Worm (Caenorhabditis elegans) whole organism, L1 larva: ENCODE data around the gene B0281.1.

Experiments used
- aly-2 ChIP-seq: fragments of 150-350 bp; optimal IDR thresholded peaks from 2 replicates; lab custom pipeline; 2014; ENCODE audit warnings: missing biosample characterization, missing genetic modification characterization
- ceh-63 ChIP-seq: fragments of 200-800 bp; sonication (Bioruptor generic); optimal IDR thresholded peaks from 2 replicates; lab custom pipeline; 2018; ENCODE audit warnings: mild to moderate bottlenecking, missing genetic modification characterization, missing compliant biosample characterization
- ces-1 ChIP-seq: fragments of 150-350 bp; optimal IDR thresholded peaks from 2 replicates; lab custom pipeline; 2014; ENCODE audit warnings: missing biosample characterization, missing genetic modification reagents, missing genetic modification characterization
- dsc-1 ChIP-seq: sonication (generic microtip); optimal IDR thresholded peaks from 2 replicates; lab custom pipeline; 2016; ENCODE audit warnings: mild to moderate bottlenecking, missing genetic modification characterization, missing compliant biosample characterization
- efl-1 ChIP-seq, 4 experiments: fragments of 150-350 bp; optimal IDR thresholded peaks in 3 of 4; peaks in 1 of 4; 1 replicate in 1 of 4; 2 replicates in 3 of 4; lab custom pipeline; 2014; ENCODE audit warnings: missing biosample characterization in 2 of 4, missing genetic modification characterization in 2 of 4, missing genetic modification reagents in 2 of 4
- egl-13 ChIP-seq: sonication (generic microtip); optimal IDR thresholded peaks from 2 replicates; lab custom pipeline; 2016; ENCODE audit warnings: missing genotype, missing genetic modification reagents, missing genetic modification characterization, missing compliant biosample characterization
- elt-2 ChIP-seq: sonication (generic microtip); optimal IDR thresholded peaks from 2 replicates; lab custom pipeline; 2016; ENCODE audit warnings: missing genetic modification characterization, mild to moderate bottlenecking, inconsistent platforms, missing compliant biosample characterization, missing genetic modification reagents
- ets-5 ChIP-seq: fragments of 200-800 bp; sonication (Bioruptor generic); IDR thresholded peaks from 2 replicates; pipeline ENCODE4 v1.3.6; 2022; ENCODE audit warnings: missing genetic modification characterization, missing compliant biosample characterization
- fkh-10 ChIP-seq: sonication (generic microtip); optimal IDR thresholded peaks from 2 replicates; lab custom pipeline; 2017; ENCODE audit warnings: missing biosample characterization, missing genetic modification reagents, missing genetic modification characterization
- fos-1 ChIP-seq: fragments of 150-350 bp; optimal IDR thresholded peaks from 2 replicates; lab custom pipeline; 2014; ENCODE audit warnings: missing biosample characterization, missing genetic modification characterization
- hlh-4 ChIP-seq: sonication (generic microtip); optimal IDR thresholded peaks from 2 replicates; lab custom pipeline; 2016; ENCODE audit warnings: mild to moderate bottlenecking, missing genetic modification characterization, missing compliant biosample characterization
- hpl-2 ChIP-seq: fragments of 150-350 bp; optimal IDR thresholded peaks from 2 replicates; lab custom pipeline; 2014; ENCODE audit warnings: missing biosample characterization, missing genetic modification reagents, missing genetic modification characterization
- jun-1 ChIP-seq: fragments of 150-350 bp; optimal IDR thresholded peaks from 2 replicates; lab custom pipeline; 2014; ENCODE audit warnings: missing biosample characterization, missing genetic modification reagents, missing genetic modification characterization
- lin-15B ChIP-seq: fragments of 150-350 bp; sonication (generic microtip); optimal IDR thresholded peaks from 3 replicates; lab custom pipeline; 2014; ENCODE audit warnings: missing biosample characterization, missing genetic modification characterization
- lin-39 ChIP-seq: fragments of 150-350 bp; optimal IDR thresholded peaks from 2 replicates; lab custom pipeline; 2014; ENCODE audit warnings: missing biosample characterization, missing genetic modification reagents, missing genetic modification characterization
- mef-2 ChIP-seq: fragments of 150-350 bp; optimal IDR thresholded peaks from 2 replicates; lab custom pipeline; 2014; ENCODE audit warnings: missing biosample characterization, missing genetic modification characterization
- nhr-237 ChIP-seq: fragments of 150-350 bp; optimal IDR thresholded peaks from 2 replicates; lab custom pipeline; 2014; ENCODE audit warnings: missing biosample characterization, missing genetic modification characterization
- nhr-84 ChIP-seq: sonication (generic microtip); optimal IDR thresholded peaks from 2 replicates; lab custom pipeline; 2017; ENCODE audit warnings: missing biosample characterization, missing genetic modification characterization
- pag-3 ChIP-seq: sonication (generic microtip); optimal IDR thresholded peaks from 2 replicates; lab custom pipeline; 2017; ENCODE audit warnings: missing genetic modification characterization, mild to moderate bottlenecking, missing compliant biosample characterization, antibody characterized with exemption, borderline replicate concordance; ENCODE audit not compliant: insufficient read depth
- pax-3 ChIP-seq: fragments of 200-800 bp; sonication (Bioruptor generic); optimal IDR thresholded peaks from 2 replicates; lab custom pipeline; 2018; ENCODE audit warnings: mild to moderate bottlenecking, missing genetic modification characterization, moderate library complexity, missing compliant biosample characterization
- skn-1 ChIP-seq: fragments of 150-350 bp; optimal IDR thresholded peaks from 2 replicates; lab custom pipeline; 2014; ENCODE audit warnings: missing biosample characterization, missing genetic modification characterization
- snu-23 ChIP-seq: sonication (generic microtip); optimal IDR thresholded peaks from 2 replicates; lab custom pipeline; 2016; ENCODE audit warnings: missing genetic modification characterization, missing compliant biosample characterization
- sox-4 ChIP-seq: sonication (generic microtip); optimal IDR thresholded peaks from 2 replicates; lab custom pipeline; 2016; ENCODE audit warnings: missing genetic modification characterization, missing compliant biosample characterization
- sptf-1 ChIP-seq: fragments of 150-350 bp; optimal IDR thresholded peaks from 2 replicates; lab custom pipeline; 2014; ENCODE audit warnings: missing biosample characterization, missing genetic modification characterization
- sup-37 ChIP-seq: fragments of 200-800 bp; sonication (Bioruptor generic); optimal IDR thresholded peaks from 2 replicates; lab custom pipeline; 2018; ENCODE audit warnings: mild to moderate bottlenecking, missing genetic modification characterization, missing compliant biosample characterization
- tbx-2 ChIP-seq: sonication (generic microtip); optimal IDR thresholded peaks from 2 replicates; lab custom pipeline; 2016; ENCODE audit warnings: missing genetic modification characterization, missing compliant biosample characterization
- tlp-1 ChIP-seq: fragments of 150-350 bp; optimal IDR thresholded peaks from 2 replicates; lab custom pipeline; 2014; ENCODE audit warnings: missing biosample characterization, missing genetic modification characterization
- unc-130 ChIP-seq: fragments of 150-350 bp; optimal IDR thresholded peaks from 2 replicates; lab custom pipeline; 2017; ENCODE audit warnings: missing biosample characterization, missing genetic modification characterization, inconsistent platforms
- ztf-11 ChIP-seq, 2 experiments: sonication (generic microtip); optimal IDR thresholded peaks; 2 replicates each; lab custom pipeline; 2016 to 2017; ENCODE audit warnings: missing genetic modification characterization in 2 of 2, missing biosample characterization in 1 of 2, missing compliant biosample characterization in 1 of 2

Gene B0281.1

ce11 chrII:2352546-2352945 lies 39.7 kb downstream of the B0281.1 start, which contains the start of gene F43C11.10:
Gene F43C11.10 (minus strand): TSS chrII:2352646.
- TF ChIP-seq skn-1 (tag; lab: Kevin White, UChicago) (no peak), sup-37 (GFP tag; lab: Kevin White, UChicago) (no peak), jun-1 (tag; lab: Kevin White, UChicago) (no peak)

- TF ChIP-seq aly-2 (tag; lab: Kevin White, UChicago) = no peak
- no peak for TF ChIP-seq sptf-1 (tag; lab: Kevin White, UChicago)
- no peak for TF ChIP-seq tbx-2 (tag; lab: Kevin White, UChicago)
- no peak for TF ChIP-seq efl-1 (optimal IDR thresholded peaks at IDR 0.05; lab: Kevin White, UChicago)
- no peak for TF ChIP-seq efl-1 (GFP tag; optimal IDR thresholded peaks at IDR 0.05 in 1 of 2; lab: Kevin White, UChicago)
- no peak for TF ChIP-seq ets-5 (GFP tag; lab: Robert Waterston, UW)
- no peak for TF ChIP-seq fkh-10 (GFP tag; lab: Kevin White, UChicago)
- TF ChIP-seq nhr-237 (tag; lab: Kevin White, UChicago) = no peak
- TF ChIP-seq dsc-1 = no peak
Measured at ce11 chrII:2353012-2353411, 40.1 kb downstream of the B0281.1 start, which contains the start of gene F43C11.3. Gene F43C11.3 (plus strand): TSS chrII:2353312.

ce11 chrII:2354476-2354875 lies 41.6 kb downstream of the B0281.1 start, which contains the start of gene F43C11.2:
Gene F43C11.2 (plus strand): TSS chrII:2354776.
- TF ChIP-seq tlp-1 (tag; lab: Kevin White, UChicago) (no peak), ztf-11 (tag; optimal IDR thresholded peaks at IDR 0.05; lab: Kevin White, UChicago) (no peak), pag-3 (tag; lab: Kevin White, UChicago) (no peak), skn-1 (tag; lab: Kevin White, UChicago) (no peak), egl-13 (tag; lab: Kevin White, UChicago) (no peak), hpl-2 (GFP tag; lab: Kevin White, UChicago) (no peak), lin-15B (no peak), sox-4 (tag; lab: Kevin White, UChicago) (no peak), lin-39 (tag; lab: Kevin White, UChicago) (no peak), hlh-4 (tag; lab: Kevin White, UChicago) (no peak), dsc-1 (no peak), ces-1 (no peak), mef-2 (tag; lab: Kevin White, UChicago) (no peak)

ce11 chrII:2356795-2357194 lies 43.9 kb downstream of the B0281.1 start, which contains the start of gene F43C11.1:
Gene F43C11.1 (plus strand): TSS chrII:2357095.
- TF ChIP-seq pag-3 (tag; lab: Kevin White, UChicago) (no peak), pax-3 (no peak), tlp-1 (tag; lab: Kevin White, UChicago) (no peak), snu-23 (GFP tag; lab: Kevin White, UChicago) (no peak), fos-1 (no peak), lin-39 (tag; lab: Kevin White, UChicago) (no peak), elt-2 (tag; lab: Kevin White, UChicago) (no peak), unc-130 (tag; lab: Kevin White, UChicago) (no peak), ceh-63 (GFP tag; lab: Kevin White, UChicago) (no peak)
- TF ChIP-seq, all 84 proteins: peak for 0

ce11 chrII:2359965-2360364 lies 47.1 kb downstream of the B0281.1 start, which contains the start of gene F43C11.16:
Gene F43C11.16 (minus strand): TSS chrII:2360065.
- no peak for TF ChIP-seq efl-1 (optimal IDR thresholded peaks at IDR 0.05; lab: Kevin White, UChicago)
- peak in 1 of 2 experiments; percentile 18 for TF ChIP-seq efl-1 (GFP tag; optimal IDR thresholded peaks at IDR 0.05 in 1 of 2; lab: Kevin White, UChicago)
- no peak for TF ChIP-seq nhr-84 (tag; lab: Kevin White, UChicago)
